Worm (Caenorhabditis elegans): ENCODE measurements around the gene eif-2Balpha.

DNA sequence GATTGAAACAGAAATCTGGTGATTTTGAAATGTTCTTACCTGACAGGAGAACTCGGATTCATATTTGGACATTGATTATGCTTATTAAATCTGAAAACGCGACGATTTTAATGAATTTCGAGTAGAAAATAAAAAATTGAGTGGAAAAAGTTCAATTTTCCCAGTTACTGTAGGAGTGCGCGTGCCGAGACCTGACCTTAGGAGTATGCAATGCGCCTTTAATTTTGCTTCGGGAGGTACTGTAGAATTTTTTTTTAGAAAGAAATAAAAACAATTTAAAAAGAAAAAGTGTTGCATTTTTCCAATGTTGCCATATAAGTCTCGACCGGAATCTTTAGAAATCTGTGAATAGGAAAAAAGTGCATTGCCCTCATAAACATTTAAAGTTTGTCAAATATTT, 23.1 kb downstream of the eif-2Balpha start, which contains the start of gene C48B4.11:
- no peak for TF ChIP-seq ceh-18 (tag; optimal IDR thresholded peaks at IDR 0.05)
- TF ChIP-seq ceh-19 (GFP tag; optimal IDR thresholded peaks at IDR 0.05), result no peak
- no peak for TF ChIP-seq hlh-13 (GFP tag; optimal IDR thresholded peaks at IDR 0.05)
- no peak for TF ChIP-seq lin-11 (tag; optimal IDR thresholded peaks at IDR 0.05)
- TF ChIP-seq fkh-10 (GFP tag; optimal IDR thresholded peaks at IDR 0.05), result no peak
- TF ChIP-seq pax-1 (tag; optimal IDR thresholded peaks at IDR 0.05), result no peak
- TF ChIP-seq che-1 (tag; optimal IDR thresholded peaks at IDR 0.05), result no peak
- no peak for TF ChIP-seq dmd-4 (tag; optimal IDR thresholded peaks at IDR 0.05; ENCODE audit: borderline replicate concordance)
- TF ChIP-seq ceh-48 (tag; optimal IDR thresholded peaks at IDR 0.05), result no peak
- TF ChIP-seq tbx-2 (tag; optimal IDR thresholded peaks at IDR 0.05), result no peak
- TF ChIP-seq ama-1 (optimal IDR thresholded peaks at IDR 0.05), result no peak
